Fruit fly (Drosophila melanogaster): ENCODE data around the gene ND-B14.5B.

dm6 chr2L:3183205-3183604 lies 37.6 kb upstream of the ND-B14.5B start:
- TF ChIP-seq Myc (optimal IDR thresholded peaks at IDR 0.05): no peak
- no peak for TF ChIP-seq Hr83 (GFP tag; optimal IDR thresholded peaks at IDR 0.05; ENCODE audit: poor library complexity, severe bottlenecking)
- no peak for TF ChIP-seq HLH106 (tag; optimal IDR thresholded peaks at IDR 0.05)
- TF ChIP-seq lola (GFP tag; optimal IDR thresholded peaks at IDR 0.05): no peak
- no peak for TF ChIP-seq fru (GFP tag; optimal IDR thresholded peaks at IDR 0.05)
- TF ChIP-seq Vsx2 (GFP tag; optimal IDR thresholded peaks at IDR 0.05; ENCODE audit: partially characterized antibody): no peak
